Worm (Caenorhabditis elegans) whole organism, L3 larva: ENCODE measurements around the gene F19F10.1.

Experiments used
- ama-1 ChIP-seq: fragments of 150-350 bp; optimal IDR thresholded peaks from 2 replicates; lab custom pipeline; 2018
- nhr-12 ChIP-seq: fragments of 150-350 bp; optimal IDR thresholded peaks from 2 replicates; lab custom pipeline; 2014; ENCODE audit warnings: missing biosample characterization, missing genetic modification characterization

DNA sequence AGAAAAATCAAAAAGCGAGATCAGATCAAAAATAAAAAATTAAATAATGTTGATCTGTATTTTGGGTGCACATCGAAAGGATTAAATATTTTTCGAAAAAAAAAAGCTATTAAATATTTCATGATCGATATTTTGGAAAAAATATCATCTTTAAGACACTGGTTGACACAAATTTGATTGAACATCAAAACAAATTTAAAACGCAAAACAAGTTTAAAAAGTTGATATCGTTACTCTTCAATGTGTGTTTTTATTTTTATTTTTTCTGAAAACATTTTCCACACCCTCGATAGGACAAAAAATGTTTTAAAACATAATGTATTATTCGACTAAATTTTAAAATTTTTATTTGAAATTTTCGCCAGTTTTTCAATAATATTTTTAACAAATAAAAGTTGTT, 25.0 kb upstream of the F19F10.1 start, which contains the start of gene C54F6.12:
- TF ChIP-seq nhr-12 (no peak), ama-1 (lab: Kevin White, UChicago) (no peak)
